Worm (Caenorhabditis elegans) whole organism, L4/young adult: ENCODE results near the gene C16D9.9.

Source experiments
- W03F9.2 ChIP-seq: fragments of 150-350 bp; optimal IDR thresholded peaks from 2 replicates; lab custom pipeline; 2014; ENCODE audit warnings: missing biosample characterization, missing genetic modification characterization
- dao-5 ChIP-seq: sonication (generic microtip); optimal IDR thresholded peaks from 2 replicates; lab custom pipeline; 2016; ENCODE audit warnings: missing genotype, missing genetic modification characterization, moderate library complexity, missing compliant biosample characterization

ce11 chrV:8297504-8297903 lies 33.5 kb downstream of the C16D9.9 start, which contains the start of gene W02D7.4:
- TF ChIP-seq dao-5 (tag; lab: Kevin White, UChicago) (no peak), W03F9.2 (tag; lab: Kevin White, UChicago) (no peak)
